Worm (Caenorhabditis elegans) whole organism, mixed stage, embryonic: Measurements from ENCODE around the gene srj-20.

Experiments
- nhr-237 ChIP-seq: fragments of 150-350 bp; optimal IDR thresholded peaks from 2 replicates; lab custom pipeline; 2014; ENCODE audit warnings: missing biosample characterization, missing genetic modification characterization
- snpc-4 ChIP-seq: fragments of 150-350 bp; optimal IDR thresholded peaks from 2 replicates; lab custom pipeline; 2014; ENCODE audit warnings: missing biosample characterization, missing genetic modification characterization
- unc-39 ChIP-seq: fragments of 150-350 bp; optimal IDR thresholded peaks from 2 replicates; lab custom pipeline; 2014; ENCODE audit warnings: missing biosample characterization, missing genetic modification characterization

DNA sequence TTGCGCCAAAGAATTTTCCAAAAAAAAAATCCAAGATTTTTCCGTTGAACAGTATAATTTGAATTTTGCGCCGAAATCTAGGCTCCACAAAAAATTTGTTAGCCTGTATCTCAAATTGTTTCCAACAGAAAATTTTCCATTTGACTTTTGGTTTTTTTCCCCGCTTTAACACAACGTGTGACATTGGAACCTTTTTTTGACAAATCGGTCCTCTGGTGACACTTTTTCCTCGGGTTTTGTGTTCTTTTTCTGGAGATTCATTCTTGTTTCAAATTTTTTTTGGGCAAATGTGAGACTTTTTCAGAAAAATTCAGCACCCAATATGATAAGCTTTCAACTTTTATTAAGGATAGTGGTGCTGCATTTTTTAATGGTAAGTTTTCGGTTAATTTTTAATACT, 35.3 kb upstream of the srj-20 start, which contains the start of gene acr-17:
- no peak for TF ChIP-seq unc-39
- TF ChIP-seq nhr-237 (tag; lab: Kevin White, UChicago): no peak
- no peak for TF ChIP-seq snpc-4 (tag; lab: Kevin White, UChicago)
